Fruit fly (Drosophila melanogaster): ENCODE data around the gene Cph.
A peak's percentile ranks its signal among the peaks of the same experiment; 100 is the strongest.

The Cph gene

DNA sequence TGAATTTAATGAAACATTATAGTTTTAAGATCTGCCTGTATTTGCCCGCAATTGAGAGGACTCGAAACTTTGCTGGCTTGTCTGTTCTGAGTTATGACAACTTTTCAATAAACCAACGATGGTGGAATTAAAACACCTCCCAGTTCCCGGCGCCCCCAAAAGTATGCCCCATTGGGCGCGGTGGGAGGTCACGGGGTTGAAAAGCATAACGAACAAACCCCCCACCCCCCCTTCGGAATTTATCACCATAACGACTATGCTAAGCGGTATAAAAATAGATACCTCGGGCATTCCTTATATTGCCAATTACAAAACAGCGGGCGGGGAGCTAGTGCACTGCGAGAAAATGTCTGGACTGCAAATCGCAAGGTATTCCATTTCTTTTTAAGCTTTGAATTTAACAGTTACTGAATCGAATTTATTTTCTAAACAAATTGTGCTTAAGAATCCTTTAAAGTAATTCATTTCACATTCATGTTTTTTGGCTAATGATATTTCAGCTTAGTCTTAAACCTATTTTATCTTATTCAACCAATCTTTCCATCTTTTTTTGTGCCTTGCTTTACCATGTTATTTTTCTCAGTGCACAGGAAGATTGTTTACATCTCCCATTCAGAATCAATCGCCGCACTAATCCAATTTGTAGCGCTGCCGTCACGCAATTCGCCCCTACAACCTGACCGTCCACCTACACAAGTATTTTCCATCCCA is 36.1 kb upstream of the Cph start (continued):
- TF ChIP-seq CG8944 (GFP tag; optimal IDR thresholded peaks at IDR 0.05) = peak; percentile 86
- TF ChIP-seq Eip74EF (GFP tag; optimal IDR thresholded peaks at IDR 0.05) = peak in 1 of 2 experiments; percentile 87
- TF ChIP-seq Drgx (GFP tag; IDR thresholded peaks at IDR 0.05) = peak; percentile 85
- TF ChIP-seq CG8924 (tag; optimal IDR thresholded peaks at IDR 0.05) = peak; percentile 94
- peak; percentile 66 for TF ChIP-seq CG15696 (tag; optimal IDR thresholded peaks at IDR 0.05)
- TF ChIP-seq Lhr (GFP tag; optimal IDR thresholded peaks at IDR 0.05) = peak; percentile 67
- no peak for TF ChIP-seq btn (GFP tag; optimal IDR thresholded peaks at IDR 0.05)
- TF ChIP-seq Vsx1 (GFP tag; optimal IDR thresholded peaks at IDR 0.05) = peak; percentile 68
- TF ChIP-seq CG12942 (GFP tag; optimal IDR thresholded peaks at IDR 0.05) = peak; percentile 85
- peak; percentile 69 for TF ChIP-seq BtbVII (GFP tag; optimal IDR thresholded peaks at IDR 0.05)
- peak; percentile 55; the same call in 1 of the 2 replicates for TF ChIP-seq sim (GFP tag; IDR thresholded peaks at IDR 0.05)
- TF ChIP-seq shn (GFP tag; optimal IDR thresholded peaks at IDR 0.05) = peak; percentile 88
- TF ChIP-seq br (optimal IDR thresholded peaks at IDR 0.05) = no peak
- TF ChIP-seq ATbp (GFP tag; optimal IDR thresholded peaks at IDR 0.05) = peak; percentile 82
- peak; percentile 71 for TF ChIP-seq zfh1 (GFP tag; IDR thresholded peaks at IDR 0.05)
- TF ChIP-seq CG12236 (GFP tag; optimal IDR thresholded peaks at IDR 0.05) = peak; percentile 81
- peak; percentile 79 for TF ChIP-seq wdn (GFP tag; IDR thresholded peaks at IDR 0.05)
- peak; percentile 41 for TF ChIP-seq CG13894 (tag; optimal IDR thresholded peaks at IDR 0.05)
- no peak for TF ChIP-seq unc-4 (GFP tag; IDR thresholded peaks at IDR 0.05; ENCODE audit: partially characterized antibody)
- TF ChIP-seq Rfx (GFP tag; IDR thresholded peaks at IDR 0.05) = peak; percentile 74
- peak; percentile 91 for TF ChIP-seq Hmr (GFP tag; optimal IDR thresholded peaks at IDR 0.05)
- peak; percentile 82 for TF ChIP-seq Fer3 (tag; optimal IDR thresholded peaks at IDR 0.05)
- TF ChIP-seq bowl (GFP tag; IDR thresholded peaks at IDR 0.05) = 0 out of 2 replicates have a peak, but pooled peaks have one; percentile 39
- peak; percentile 20 for TF ChIP-seq CG8281 (tag; optimal IDR thresholded peaks at IDR 0.05)
- peak; percentile 57 for TF ChIP-seq CG3065 (GFP tag; optimal IDR thresholded peaks at IDR 0.05)
- no peak for TF ChIP-seq CG7928 (GFP tag; optimal IDR thresholded peaks at IDR 0.05)
- TF ChIP-seq CG11695 (GFP tag; IDR thresholded peaks at IDR 0.05) = peak; percentile 80
- TF ChIP-seq trh (GFP tag; optimal IDR thresholded peaks at IDR 0.05) = peak; percentile 53
- TF ChIP-seq CG10147 (GFP tag; optimal IDR thresholded peaks at IDR 0.05) = peak; percentile 84
- peak; percentile 89 for TF ChIP-seq crol (GFP tag; IDR thresholded peaks at IDR 0.05)
- peak; percentile 43 for TF ChIP-seq crc (GFP tag; optimal IDR thresholded peaks at IDR 0.05)
- TF ChIP-seq Poxn (GFP tag; IDR thresholded peaks at IDR 0.05) = peak; percentile 59
- peak; percentile 33 for TF ChIP-seq CG2116 (GFP tag; optimal IDR thresholded peaks at IDR 0.05)
- no peak for TF ChIP-seq luna (GFP tag; optimal IDR thresholded peaks at IDR 0.05)
- TF ChIP-seq CG30403 (GFP tag; optimal IDR thresholded peaks at IDR 0.05) = peak; percentile 92
- no peak for TF ChIP-seq toy (GFP tag; IDR thresholded peaks at IDR 0.05)
- TF ChIP-seq gem (tag; optimal IDR thresholded peaks at IDR 0.05) = peak; percentile 95
- no peak for TF ChIP-seq Bgb (GFP tag; IDR thresholded peaks at IDR 0.05; ENCODE audit: partially characterized antibody)
- peak; percentile 67; the same call in 1 of the 2 replicates for TF ChIP-seq rib (GFP tag; IDR thresholded peaks at IDR 0.05)
- TF ChIP-seq CrebB (tag; optimal IDR thresholded peaks at IDR 0.05) = peak; percentile 77
- peak; percentile 85 for TF ChIP-seq NfI (GFP tag; optimal IDR thresholded peaks at IDR 0.05)
- peak; percentile 75 for TF ChIP-seq al (GFP tag; IDR thresholded peaks at IDR 0.05)
- peak; percentile 74 for TF ChIP-seq CG31224 (GFP tag; IDR thresholded peaks at IDR 0.05)
- TF ChIP-seq TFAM (GFP tag; optimal IDR thresholded peaks at IDR 0.05) = no peak
- TF ChIP-seq Atf-2 (GFP tag; optimal IDR thresholded peaks at IDR 0.05) = peak; percentile 87
- TF ChIP-seq Ssrp (tag; optimal IDR thresholded peaks at IDR 0.05) = peak; percentile 79
- peak; percentile 28; the same call in 1 of the 2 replicates for TF ChIP-seq CG43689 (GFP tag; IDR thresholded peaks at IDR 0.05)
- TF ChIP-seq ara (GFP tag; IDR thresholded peaks at IDR 0.05) = peak; percentile 65; the same call in 1 of the 2 replicates
- TF ChIP-seq kni (GFP tag; optimal IDR thresholded peaks at IDR 0.05) = no peak
- TF ChIP-seq CG8089 (GFP tag; optimal IDR thresholded peaks at IDR 0.05) = peak; percentile 23
